Fruit fly (Drosophila melanogaster) Kc167 (cell line): ENCODE results near the gene cpo.

Source experiments
- Myc ChIP-seq: fragments of >200 bp; optimal IDR thresholded peaks from 2 replicates; lab custom pipeline; 2017; ENCODE audit warnings: missing external identifiers
- Sin3A ChIP-seq: fragments of >200 bp; optimal IDR thresholded peaks from 2 replicates; lab custom pipeline; 2018; ENCODE audit warnings: missing external identifiers
- h ChIP-seq: fragments of >200 bp; optimal IDR thresholded peaks from 3 replicates; lab custom pipeline; 2018; ENCODE audit warnings: missing external identifiers
- insv ChIP-seq: fragments of >200 bp; optimal IDR thresholded peaks from 3 replicates; lab custom pipeline; 2018; ENCODE audit warnings: missing external identifiers
- psq ChIP-seq: fragments of >200 bp; optimal IDR thresholded peaks from 2 replicates; lab custom pipeline; 2017; ENCODE audit warnings: missing external identifiers
- ttk ChIP-seq: sonication (Bioruptor generic); optimal IDR thresholded peaks from 2 replicates; lab custom pipeline; 2017; ENCODE audit warnings: missing external identifiers

The cpo gene

dm6 chr3R:17919108-17919882 lies at the start of gene cpo:
Gene cpo (plus strand): TSS chr3R:17919832.
- TF ChIP-seq psq (lab: Kevin White, UChicago) (no peak), insv (no peak), Sin3A (no peak), ttk (no peak), Myc (lab: Kevin White, UChicago) (no peak), h (no peak)

- TF ChIP-seq Myc (lab: Kevin White, UChicago) (no peak), Sin3A (no peak), ttk (no peak), insv (no peak), h (no peak), psq (lab: Kevin White, UChicago) (no peak)
Observed at dm6 chr3R:17881074-17881473, 38.6 kb upstream of the cpo start.

dm6 chr3R:17891025-17891424 lies 28.6 kb upstream of the cpo start:
- TF ChIP-seq psq (lab: Kevin White, UChicago) = no peak
- no peak for TF ChIP-seq Myc (lab: Kevin White, UChicago)
- no peak for TF ChIP-seq Sin3A
- TF ChIP-seq h = no peak
- TF ChIP-seq insv = no peak
- TF ChIP-seq ttk = no peak

- TF ChIP-seq h (no peak), Myc (lab: Kevin White, UChicago) (no peak), Sin3A (no peak), psq (lab: Kevin White, UChicago) (no peak), insv (no peak), ttk (no peak)
Observed at dm6 chr3R:17897281-17897680, 22.4 kb upstream of the cpo start.

dm6 chr3R:17897879-17898278 lies 21.8 kb upstream of the cpo start:
- no peak for TF ChIP-seq Myc (lab: Kevin White, UChicago)
- no peak for TF ChIP-seq psq (lab: Kevin White, UChicago)
- TF ChIP-seq h = no peak
- no peak for TF ChIP-seq insv
- no peak for TF ChIP-seq Sin3A
- no peak for TF ChIP-seq ttk

dm6 chr3R:17901049-17901448 lies 18.6 kb upstream of the cpo start:
- TF ChIP-seq Myc (lab: Kevin White, UChicago) = no peak
- TF ChIP-seq ttk = no peak
- TF ChIP-seq h = no peak

- no peak for TF ChIP-seq Myc (lab: Kevin White, UChicago)
- no peak for TF ChIP-seq h
- TF ChIP-seq ttk = no peak
- no peak for TF ChIP-seq psq (lab: Kevin White, UChicago)
- TF ChIP-seq insv = no peak
- TF ChIP-seq Sin3A = no peak
Observed at dm6 chr3R:17902233-17902632, 17.4 kb upstream of the cpo start.

dm6 chr3R:17905148-17905547 lies 14.5 kb upstream of the cpo start:
- TF ChIP-seq psq (lab: Kevin White, UChicago) (no peak), ttk (no peak), Myc (lab: Kevin White, UChicago) (no peak)

- TF ChIP-seq h (no peak), Sin3A (no peak), ttk (no peak), Myc (lab: Kevin White, UChicago) (no peak), insv (no peak), psq (lab: Kevin White, UChicago) (no peak)
Observed at dm6 chr3R:17906145-17906544, 13.5 kb upstream of the cpo start, which contains the start of gene CG12347. Gene CG12347 (plus strand): TSS chr3R:17906445.

dm6 chr3R:17911076-17911475 lies 8.6 kb upstream of the cpo start, which contains the start of gene CG43445:
Gene CG43445 (plus strand): TSS chr3R:17911376.
- TF ChIP-seq psq (lab: Kevin White, UChicago) (no peak), ttk (no peak), insv (no peak), h (no peak), Sin3A (no peak)

- TF ChIP-seq psq (lab: Kevin White, UChicago) = no peak
Observed at dm6 chr3R:17916478-17916877, 3.2 kb upstream of the cpo start, which contains the start of gene Rim. Gene Rim (minus strand): TSS chr3R:17916578.

- TF ChIP-seq ttk (no peak), Sin3A (no peak), insv (no peak)
Observed at dm6 chr3R:17917871-17918499, 1.6 kb upstream of the cpo start.

dm6 chr3R:17920265-17920664 lies 633 bp downstream of the cpo start:
- TF ChIP-seq psq (lab: Kevin White, UChicago) = no peak
- no peak for TF ChIP-seq h
- no peak for TF ChIP-seq Myc (lab: Kevin White, UChicago)
- no peak for TF ChIP-seq Sin3A
- TF ChIP-seq insv = no peak
- TF ChIP-seq ttk = no peak

dm6 chr3R:17932617-17933203 lies 13.1 kb downstream of the cpo start:
- TF ChIP-seq h (no peak), ttk (no peak), Sin3A (no peak), psq (lab: Kevin White, UChicago) (no peak), Myc (lab: Kevin White, UChicago) (no peak), insv (no peak)
